Worm (Caenorhabditis elegans): ENCODE data around the gene egg-3.

DNA sequence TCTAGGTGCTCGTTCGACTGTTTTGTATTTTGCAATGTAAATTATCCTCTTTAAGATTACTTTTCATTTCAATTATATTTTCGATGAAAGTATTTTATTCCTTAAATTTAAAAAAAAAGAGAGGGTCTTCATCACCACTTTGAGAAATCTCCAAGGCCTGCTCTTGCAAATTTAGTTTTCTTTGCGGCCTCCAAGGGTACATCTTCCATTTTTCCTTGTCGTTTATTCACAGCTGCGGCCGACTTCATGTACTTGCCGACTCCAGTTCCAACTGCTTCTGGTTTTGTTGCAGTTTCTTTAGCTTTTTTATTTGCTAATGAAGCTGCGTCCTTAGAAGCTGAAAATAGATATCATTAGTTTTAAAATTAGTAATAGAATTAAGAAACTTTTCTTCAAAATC, 13.5 kb downstream of the egg-3 start:
- no peak for TF ChIP-seq nhr-12 (tag; optimal IDR thresholded peaks at IDR 0.05)
- TF ChIP-seq elt-1 (tag; optimal IDR thresholded peaks at IDR 0.05): no peak
- no peak for TF ChIP-seq unc-39 (tag; optimal IDR thresholded peaks at IDR 0.05)
- no peak for TF ChIP-seq R02D3.7 (tag; optimal IDR thresholded peaks at IDR 0.05)
- TF ChIP-seq snpc-4 (tag; optimal IDR thresholded peaks at IDR 0.05): no peak
- TF ChIP-seq fkh-10 (GFP tag; optimal IDR thresholded peaks at IDR 0.05): no peak
- TF ChIP-seq nhr-237 (tag; optimal IDR thresholded peaks at IDR 0.05): no peak
- TF ChIP-seq nhr-11 (tag; optimal IDR thresholded peaks at IDR 0.05): no peak
